Fruit fly (Drosophila melanogaster) whole organism, prepupa: ENCODE measurements around the gene CG32599.

ENCODE experiments used
- Blimp-1 ChIP-seq: fragments of 200-800 bp; sonication (Bioruptor generic); optimal IDR thresholded peaks from 3 replicates; lab custom pipeline; 2017; ENCODE audit warnings: missing biosample characterization, missing genetic modification characterization, mild to moderate bottlenecking, moderate library complexity, missing genetic modification reagents
- CG10631 ChIP-seq: fragments of 200-800 bp; sonication (Bioruptor generic); optimal IDR thresholded peaks from 2 replicates; lab custom pipeline; 2016; ENCODE audit warnings: missing biosample characterization, missing genetic modification characterization
- CG11294 ChIP-seq: fragments of 200-800 bp; sonication (Bioruptor generic); IDR thresholded peaks from 2 replicates; pipeline ENCODE4 v1.3.6; 2022; ENCODE audit warnings: missing biosample characterization, missing genetic modification characterization
- CG11762 ChIP-seq: fragments of 200-800 bp; sonication (Bioruptor generic); optimal IDR thresholded peaks from 3 replicates; lab custom pipeline; 2016; ENCODE audit warnings: missing biosample characterization, missing genetic modification characterization; ENCODE audit not compliant: insufficient read depth
- CG11902 ChIP-seq: fragments of 200-800 bp; sonication (Bioruptor generic); optimal IDR thresholded peaks from 3 replicates; lab custom pipeline; 2016; ENCODE audit warnings: missing biosample characterization, missing genetic modification characterization
- CG15336 ChIP-seq: fragments of 200-800 bp; sonication (Bioruptor generic); IDR thresholded peaks from 2 replicates; pipeline ENCODE4 v1.3.6; 2022; ENCODE audit warnings: missing biosample characterization, missing genetic modification characterization
- CG1621 ChIP-seq: fragments of 200-800 bp; sonication (Bioruptor generic); optimal IDR thresholded peaks from 3 replicates; lab custom pipeline; 2018; ENCODE audit warnings: missing biosample characterization, mild to moderate bottlenecking, missing genetic modification characterization
- CG16779 ChIP-seq: fragments of 200-800 bp; sonication (Bioruptor generic); optimal IDR thresholded peaks from 3 replicates; lab custom pipeline; 2017; ENCODE audit warnings: missing biosample characterization, mild to moderate bottlenecking, missing genetic modification characterization
- CG3032 ChIP-seq: fragments of 200-800 bp; optimal IDR thresholded peaks from 2 replicates; lab custom pipeline; 2019; ENCODE audit warnings: missing biosample characterization, mild to moderate bottlenecking, missing genetic modification characterization, moderate library complexity
- CG32006 ChIP-seq: fragments of 200-800 bp; sonication (Bioruptor generic); optimal IDR thresholded peaks from 3 replicates; lab custom pipeline; 2017; ENCODE audit warnings: missing biosample characterization, mild to moderate bottlenecking, missing genetic modification characterization
- CG3919 ChIP-seq: fragments of 200-800 bp; sonication (Bioruptor generic); optimal IDR thresholded peaks from 3 replicates; lab custom pipeline; 2016; ENCODE audit warnings: missing biosample characterization, missing genetic modification characterization
- CG4318 ChIP-seq: fragments of 200-800 bp; sonication (Bioruptor generic); optimal IDR thresholded peaks from 3 replicates; lab custom pipeline; 2017; ENCODE audit warnings: missing biosample characterization, mild to moderate bottlenecking, missing genetic modification characterization
- CG6276 ChIP-seq: fragments of 200-800 bp; sonication (Bioruptor generic); optimal IDR thresholded peaks from 2 replicates; lab custom pipeline; 2017; ENCODE audit warnings: missing biosample characterization, mild to moderate bottlenecking, missing genetic modification characterization
- CG6792 ChIP-seq: fragments of 200-800 bp; sonication (Bioruptor generic); optimal IDR thresholded peaks from 3 replicates; lab custom pipeline; 2016; ENCODE audit warnings: missing biosample characterization, missing genetic modification characterization
- CG6808 ChIP-seq: fragments of 200-800 bp; sonication (Bioruptor generic); optimal IDR thresholded peaks from 3 replicates; lab custom pipeline; 2017; ENCODE audit warnings: missing biosample characterization, missing genetic modification characterization, mild to moderate bottlenecking, moderate library complexity, missing genetic modification reagents
- CG6854 ChIP-seq: fragments of 200-800 bp; sonication (Bioruptor generic); optimal IDR thresholded peaks from 2 replicates; lab custom pipeline; 2017; ENCODE audit warnings: missing biosample characterization, mild to moderate bottlenecking, missing genetic modification characterization
- CG7368 ChIP-seq: fragments of 200-800 bp; sonication (Bioruptor generic); optimal IDR thresholded peaks from 3 replicates; lab custom pipeline; 2016; ENCODE audit warnings: missing biosample characterization, missing genetic modification characterization
- CG8119 ChIP-seq: fragments of 200-800 bp; sonication (Bioruptor generic); IDR thresholded peaks from 3 replicates; pipeline ENCODE4 v1.3.6; 2022; ENCODE audit warnings: missing biosample characterization, missing genetic modification characterization
- CG8319 ChIP-seq: fragments of 200-800 bp; sonication (Bioruptor generic); optimal IDR thresholded peaks from 3 replicates; lab custom pipeline; 2016; ENCODE audit warnings: missing biosample characterization, missing genetic modification characterization
- CG8632 ChIP-seq: fragments of 200-800 bp; sonication (Bioruptor generic); optimal IDR thresholded peaks from 3 replicates; lab custom pipeline; 2016; ENCODE audit warnings: missing biosample characterization, missing genetic modification characterization
- CG9139 ChIP-seq: fragments of 200-800 bp; sonication (Bioruptor generic); optimal IDR thresholded peaks from 3 replicates; lab custom pipeline; 2017; ENCODE audit warnings: missing biosample characterization, mild to moderate bottlenecking, missing genetic modification characterization
- Eip75B ChIP-seq: fragments of 200-800 bp; sonication (Bioruptor generic); optimal IDR thresholded peaks from 3 replicates; lab custom pipeline; 2016; ENCODE audit warnings: missing biosample characterization, missing genetic modification characterization
- Eip78C ChIP-seq: fragments of 200-800 bp; sonication (Bioruptor generic); peaks from one replicate; lab custom pipeline; 2016; ENCODE audit warnings: missing biosample characterization, missing genetic modification characterization
- Eip93F ChIP-seq: fragments of 200-800 bp; sonication (Bioruptor generic); optimal IDR thresholded peaks from 2 replicates; lab custom pipeline; 2016; ENCODE audit warnings: missing biosample characterization, mild to moderate bottlenecking, missing genetic modification characterization
- Ets21C ChIP-seq: fragments of 200-800 bp; sonication (Bioruptor generic); optimal IDR thresholded peaks from 3 replicates; lab custom pipeline; 2016; ENCODE audit warnings: missing biosample characterization, missing genetic modification characterization
- Ets96B ChIP-seq: fragments of 200-800 bp; optimal IDR thresholded peaks from 2 replicates; lab custom pipeline; 2019; ENCODE audit warnings: missing biosample characterization, mild to moderate bottlenecking, missing genetic modification characterization, moderate library complexity
- Gug ChIP-seq: fragments of 200-800 bp; sonication (Bioruptor generic); IDR thresholded peaks from 2 replicates; pipeline ENCODE4 v1.3.6; 2022; ENCODE audit warnings: missing biosample characterization, missing genetic modification characterization
- Hr38 ChIP-seq: sonication (Bioruptor generic); optimal IDR thresholded peaks from 2 replicates; lab custom pipeline; 2016; ENCODE audit warnings: missing biosample characterization, missing genetic modification characterization
- Hr39 ChIP-seq: fragments of 200-800 bp; sonication (Bioruptor generic); optimal IDR thresholded peaks from 2 replicates; lab custom pipeline; 2016; ENCODE audit warnings: missing biosample characterization, missing genetic modification characterization
- Hr4 ChIP-seq: fragments of 200-800 bp; sonication (Bioruptor generic); optimal IDR thresholded peaks from 3 replicates; lab custom pipeline; 2016; ENCODE audit warnings: missing biosample characterization, missing genetic modification characterization
- Lpt ChIP-seq: fragments of 200-800 bp; sonication (Bioruptor generic); optimal IDR thresholded peaks from 3 replicates; lab custom pipeline; 2016; ENCODE audit warnings: missing biosample characterization, missing genetic modification characterization
- Smox ChIP-seq: fragments of 200-800 bp; sonication (Bioruptor generic); optimal IDR thresholded peaks from 3 replicates; lab custom pipeline; 2016; ENCODE audit warnings: missing biosample characterization, missing genetic modification characterization
- Sox102F ChIP-seq: fragments of 200-800 bp; sonication (Bioruptor generic); optimal IDR thresholded peaks from 2 replicates; lab custom pipeline; 2016; ENCODE audit warnings: missing biosample characterization, mild to moderate bottlenecking, missing genetic modification characterization
- Sox15 ChIP-seq: fragments of 200-800 bp; sonication (Bioruptor generic); optimal IDR thresholded peaks from 3 replicates; lab custom pipeline; 2016; ENCODE audit warnings: missing biosample characterization, missing genetic modification characterization
- acj6 ChIP-seq: fragments of 200-800 bp; sonication (Bioruptor generic); optimal IDR thresholded peaks from 3 replicates; lab custom pipeline; 2016; ENCODE audit warnings: missing biosample characterization, missing genetic modification characterization
- dac ChIP-seq: fragments of 200-800 bp; sonication (Bioruptor generic); optimal IDR thresholded peaks from 2 replicates; lab custom pipeline; 2017; ENCODE audit warnings: missing biosample characterization, mild to moderate bottlenecking, missing genetic modification characterization
- dsx ChIP-seq: fragments of 200-800 bp; optimal IDR thresholded peaks from 3 replicates; lab custom pipeline; 2019; ENCODE audit warnings: missing biosample characterization, mild to moderate bottlenecking, missing genetic modification characterization, moderate library complexity; ENCODE audit not compliant: poor library complexity, severe bottlenecking
- eg ChIP-seq: fragments of 200-800 bp; sonication (Bioruptor generic); IDR thresholded peaks from 3 replicates; pipeline ENCODE4 v1.3.6; 2022; ENCODE audit warnings: missing biosample characterization, missing genetic modification characterization
- fd85E ChIP-seq: fragments of 200-800 bp; sonication (Bioruptor generic); optimal IDR thresholded peaks from 3 replicates; lab custom pipeline; 2016; ENCODE audit warnings: missing biosample characterization, missing genetic modification characterization
- fkh ChIP-seq: fragments of 200-800 bp; sonication (Bioruptor generic); optimal IDR thresholded peaks from 3 replicates; lab custom pipeline; 2017; ENCODE audit warnings: missing biosample characterization, mild to moderate bottlenecking, missing genetic modification characterization, moderate library complexity
- pdm3 ChIP-seq: fragments of 200-800 bp; sonication (Bioruptor generic); optimal IDR thresholded peaks from 3 replicates; lab custom pipeline; 2016; ENCODE audit warnings: missing biosample characterization, missing genetic modification characterization
- salr ChIP-seq, 2 experiments: fragments of 200-800 bp; sonication (Bioruptor generic); optimal IDR thresholded peaks; 3 replicates each; lab custom pipeline; 2016 to 2018; ENCODE audit warnings: missing biosample characterization in 2 of 2, missing genetic modification characterization in 2 of 2, mild to moderate bottlenecking in 1 of 2
- svp ChIP-seq: fragments of 200-800 bp; sonication (Bioruptor generic); peaks from one replicate; lab custom pipeline; 2016; ENCODE audit warnings: missing biosample characterization, missing genetic modification characterization
- topi ChIP-seq: fragments of 200-800 bp; sonication (Bioruptor generic); optimal IDR thresholded peaks from 3 replicates; lab custom pipeline; 2016; ENCODE audit warnings: missing biosample characterization, missing genetic modification characterization
- vri ChIP-seq: fragments of 200-800 bp; sonication (Bioruptor generic); optimal IDR thresholded peaks from 3 replicates; lab custom pipeline; 2016; ENCODE audit warnings: missing biosample characterization, mild to moderate bottlenecking, missing genetic modification characterization

CG32599 gene

dm6 chrX:14213509-14214154 is 29.9 kb upstream of the CG32599 start (continued):
- peak; percentile 55 for TF ChIP-seq dac (GFP tag; lab: Kevin White, UChicago)
- TF ChIP-seq CG32006, result peak; percentile 77
- peak; percentile 39 for TF ChIP-seq CG3919
- TF ChIP-seq fd85E (GFP tag; lab: Kevin White, UChicago), result no peak
- TF ChIP-seq Eip78C (GFP tag; lab: Kevin White, UChicago), result peak; percentile 77
- peak; percentile 59 for TF ChIP-seq CG4318 (GFP tag; lab: Kevin White, UChicago)
- TF ChIP-seq svp, result no peak
- TF ChIP-seq CG6854 (GFP tag; lab: Kevin White, UChicago), result no peak
- TF ChIP-seq Gug (GFP tag; lab: Robert Waterston, UW), result no peak
- TF ChIP-seq Sox102F (GFP tag; lab: Kevin White, UChicago), result no peak
- TF ChIP-seq acj6, result peak; percentile 30
- peak; percentile 72 for TF ChIP-seq eg (GFP tag; lab: Robert Waterston, UW)
- TF ChIP-seq Hr4, result peak; percentile 71
- peak; percentile 66 for TF ChIP-seq CG15336 (GFP tag; lab: Robert Waterston, UW)
- TF ChIP-seq CG6792, result no peak
- peak; percentile 30 for TF ChIP-seq pdm3 (GFP tag; lab: Kevin White, UChicago)
- no peak for TF ChIP-seq Ets96B (tag; lab: Kevin White, UChicago)
- TF ChIP-seq topi, result no peak
- no peak for TF ChIP-seq CG11762
- no peak for TF ChIP-seq vri
- TF ChIP-seq salr (GFP tag; optimal IDR thresholded peaks at IDR 0.05; lab: Kevin White, UChicago), result peak in 1 of 2 experiments; percentile 30
- TF ChIP-seq Blimp-1 (GFP tag; lab: Kevin White, UChicago), result no peak
- TF ChIP-seq CG9139, result no peak
- no peak for TF ChIP-seq CG11294 (GFP tag; lab: Robert Waterston, UW)

DNA sequence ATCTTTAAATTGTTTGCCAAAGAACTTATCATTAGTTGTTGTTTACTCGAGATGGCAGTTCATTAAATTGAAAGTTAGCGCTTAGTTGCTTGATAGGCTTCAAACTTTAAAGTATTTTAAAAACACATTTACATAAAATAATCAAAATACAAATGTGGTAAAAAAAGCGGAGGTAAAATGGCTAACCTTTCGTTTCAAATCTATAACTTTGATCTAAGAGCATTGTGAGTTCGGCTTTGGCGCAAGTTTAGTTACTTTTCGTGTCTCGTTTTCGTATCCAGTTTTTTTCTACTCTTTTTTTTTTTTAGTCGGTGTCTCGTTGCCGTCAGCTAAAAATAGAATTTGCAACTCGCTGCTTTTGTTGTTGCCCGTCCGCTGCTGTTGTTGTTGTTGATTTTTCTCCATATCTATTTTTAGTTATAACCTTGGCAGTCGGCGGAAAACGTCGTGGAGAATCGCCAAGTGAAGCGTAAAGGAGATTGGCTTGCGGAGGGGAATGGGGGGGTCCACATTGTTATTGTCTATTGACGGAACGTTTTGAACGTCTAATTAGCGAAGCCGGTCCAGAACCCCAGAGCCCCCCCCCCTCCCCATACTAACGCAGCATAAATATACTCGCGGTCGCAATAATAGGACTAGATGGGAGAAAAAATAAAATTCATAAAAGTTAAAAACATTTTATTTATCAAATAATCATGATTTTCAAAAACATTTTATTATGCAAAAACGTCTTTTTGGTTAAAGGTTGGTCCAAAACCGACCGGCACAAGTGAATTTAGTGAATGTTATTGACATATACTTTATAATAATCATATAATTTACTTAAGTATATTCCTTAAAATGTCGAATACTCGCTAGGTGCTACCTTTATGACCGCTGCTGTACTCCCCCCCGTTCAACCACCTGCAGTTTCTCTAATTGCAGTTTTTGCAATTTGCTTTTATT is 28.7 kb upstream of the CG32599 start:
- peak; percentile 47 for TF ChIP-seq CG1621 (tag; lab: Kevin White, UChicago)
- TF ChIP-seq fd85E (GFP tag; lab: Kevin White, UChicago), result no peak
- TF ChIP-seq CG3032, result peak; percentile 75
- peak; percentile 47 for TF ChIP-seq pdm3 (GFP tag; lab: Kevin White, UChicago)
- peak; percentile 87 for TF ChIP-seq CG6276 (GFP tag; lab: Kevin White, UChicago)
- no peak for TF ChIP-seq Smox (GFP tag; lab: Kevin White, UChicago)
- TF ChIP-seq CG11902 (GFP tag; lab: Kevin White, UChicago), result no peak
- TF ChIP-seq CG6792, result peak; percentile 13
- TF ChIP-seq dsx (GFP tag; lab: Kevin White, UChicago), result peak; percentile 72
- no peak for TF ChIP-seq CG7368 (GFP tag; lab: Kevin White, UChicago)
- peak; percentile 73 for TF ChIP-seq CG10631 (GFP tag; lab: Kevin White, UChicago)
- no peak for TF ChIP-seq fkh (GFP tag; lab: Kevin White, UChicago)
- TF ChIP-seq CG6808 (GFP tag; lab: Kevin White, UChicago), result peak; percentile 71
- TF ChIP-seq Eip75B, result no peak
- peak; percentile 69 for TF ChIP-seq acj6
- no peak for TF ChIP-seq Sox102F (GFP tag; lab: Kevin White, UChicago)
- peak; percentile 91 for TF ChIP-seq CG32006
- no peak for TF ChIP-seq vri
- TF ChIP-seq CG16779, result peak; percentile 80
- TF ChIP-seq CG8632 (GFP tag; lab: Kevin White, UChicago), result peak; percentile 32
- no peak for TF ChIP-seq Ets21C
- no peak for TF ChIP-seq Hr39
- peak; percentile 86 for TF ChIP-seq Eip78C (GFP tag; lab: Kevin White, UChicago)
- peak; percentile 75 for TF ChIP-seq Ets96B (tag; lab: Kevin White, UChicago)
- TF ChIP-seq CG8119 (GFP tag; lab: Robert Waterston, UW), result peak; percentile 86
- peak; percentile 88 for TF ChIP-seq CG15336 (GFP tag; lab: Robert Waterston, UW)
- TF ChIP-seq salr (GFP tag; optimal IDR thresholded peaks at IDR 0.05; lab: Kevin White, UChicago), result peak; percentile 33 to 59
- no peak for TF ChIP-seq CG8319 (GFP tag; lab: Kevin White, UChicago)
- TF ChIP-seq Lpt, result peak; percentile 64
- TF ChIP-seq Hr4, result peak; percentile 43
- TF ChIP-seq Hr38 (GFP tag; lab: Kevin White, UChicago), result no peak
- TF ChIP-seq topi, result no peak
- TF ChIP-seq dac (GFP tag; lab: Kevin White, UChicago), result peak; percentile 69
- peak; percentile 13 for TF ChIP-seq CG6854 (GFP tag; lab: Kevin White, UChicago)
- no peak for TF ChIP-seq Sox15
- no peak for TF ChIP-seq Eip93F (GFP tag; lab: Kevin White, UChicago)
- TF ChIP-seq svp, result no peak
